Worm (Caenorhabditis elegans) whole organism, L2 larva: Measurements from ENCODE around the gene ZK180.6.

Source experiments
- C34F6.9 ChIP-seq: fragments of 150-350 bp; optimal IDR thresholded peaks from 2 replicates; lab custom pipeline; 2014; ENCODE audit warnings: missing biosample characterization, missing genetic modification characterization
- nhr-12 ChIP-seq: fragments of 150-350 bp; optimal IDR thresholded peaks from 2 replicates; lab custom pipeline; 2014; ENCODE audit warnings: missing biosample characterization, missing genetic modification characterization
- nhr-237 ChIP-seq: fragments of 150-350 bp; optimal IDR thresholded peaks from 2 replicates; lab custom pipeline; 2014; ENCODE audit warnings: missing biosample characterization, missing genetic modification characterization
- snpc-4 ChIP-seq: fragments of 150-350 bp; optimal IDR thresholded peaks from 2 replicates; lab custom pipeline; 2014; ENCODE audit warnings: missing biosample characterization, missing genetic modification characterization
- zag-1 ChIP-seq: fragments of 150-350 bp; optimal IDR thresholded peaks from 2 replicates; lab custom pipeline; 2014; ENCODE audit warnings: missing biosample characterization, missing genetic modification characterization
- ztf-11 ChIP-seq: sonication (generic microtip); optimal IDR thresholded peaks from 2 replicates; lab custom pipeline; 2017; ENCODE audit warnings: missing biosample characterization, missing genetic modification characterization
- ztf-4 ChIP-seq: fragments of 150-350 bp; optimal IDR thresholded peaks from 2 replicates; lab custom pipeline; 2014; ENCODE audit warnings: missing biosample characterization, missing genetic modification characterization

- TF ChIP-seq ztf-4 (tag; lab: Kevin White, UChicago) (no peak), snpc-4 (tag; lab: Kevin White, UChicago) (no peak), nhr-12 (tag; lab: Kevin White, UChicago) (no peak), nhr-237 (tag; lab: Kevin White, UChicago) (no peak), C34F6.9 (tag; lab: Kevin White, UChicago) (no peak), zag-1 (tag; lab: Kevin White, UChicago) (no peak), ztf-11 (tag; lab: Kevin White, UChicago) (no peak)
These were observed 1.4 kb downstream of the ZK180.6 start for ce11 chrIV:4523461-4523860.
